Fruit fly (Drosophila melanogaster) whole organism, embryonic: Measurements from ENCODE around the gene Lgr1.

Experiments used
- B-H1 ChIP-seq: fragments of 200-800 bp; sonication (Bioruptor generic); IDR thresholded peaks from 3 replicates; pipeline ENCODE4 v1.3.6; 2022; ENCODE audit warnings: missing biosample characterization, missing genetic modification characterization
- CG10654 ChIP-seq: fragments of 200-800 bp; sonication (Bioruptor generic); optimal IDR thresholded peaks from 2 replicates; lab custom pipeline; 2016; ENCODE audit warnings: missing biosample characterization, missing genetic modification characterization
- CG12071 ChIP-seq: fragments of 200-800 bp; sonication (Bioruptor generic); optimal IDR thresholded peaks from 3 replicates; lab custom pipeline; 2018; ENCODE audit warnings: missing biosample characterization, mild to moderate bottlenecking, missing genetic modification characterization
- CG12659 ChIP-seq: fragments of 200-800 bp; sonication (Bioruptor generic); optimal IDR thresholded peaks from 3 replicates; lab custom pipeline; 2017; ENCODE audit warnings: mild to moderate bottlenecking, missing biosample characterization, missing genetic modification reagents, missing genetic modification characterization
- CG15073 ChIP-seq: fragments of 200-800 bp; sonication (Bioruptor generic); optimal IDR thresholded peaks from 2 replicates; lab custom pipeline; 2016; ENCODE audit warnings: missing biosample characterization, missing genetic modification characterization
- CG1647 ChIP-seq: fragments of 200-800 bp; sonication (Bioruptor generic); optimal IDR thresholded peaks from 3 replicates; lab custom pipeline; 2016; ENCODE audit warnings: missing biosample characterization, missing genetic modification characterization
- CG17186 ChIP-seq: fragments of 200-800 bp; sonication (Bioruptor generic); optimal IDR thresholded peaks from 3 replicates; lab custom pipeline; 2017; ENCODE audit warnings: missing biosample characterization, missing genetic modification reagents, missing genetic modification characterization
- CG18476 ChIP-seq: fragments of 200-800 bp; sonication (Bioruptor generic); optimal IDR thresholded peaks from 2 replicates; lab custom pipeline; 2016; ENCODE audit warnings: missing biosample characterization, mild to moderate bottlenecking, missing genetic modification characterization
- CG2199 ChIP-seq: fragments of 200-800 bp; sonication (Bioruptor generic); IDR thresholded peaks from 3 replicates; pipeline ENCODE4 v1.3.6; 2022; ENCODE audit warnings: missing biosample characterization, missing genetic modification characterization
- CG2202 ChIP-seq: fragments of 200-800 bp; sonication (Bioruptor generic); optimal IDR thresholded peaks from 2 replicates; lab custom pipeline; 2018; ENCODE audit warnings: missing biosample characterization, mild to moderate bottlenecking, missing genetic modification characterization
- CG2889 ChIP-seq: fragments of 200-800 bp; sonication (Bioruptor generic); IDR thresholded peaks from 3 replicates; pipeline ENCODE4 v1.3.6; 2022; ENCODE audit warnings: missing biosample characterization, missing genetic modification characterization
- CG32532 ChIP-seq: fragments of 200-800 bp; sonication (Bioruptor generic); IDR thresholded peaks from 2 replicates; pipeline ENCODE4 v1.3.6; 2022; ENCODE audit warnings: missing biosample characterization, missing genetic modification characterization
- CG3726 ChIP-seq: fragments of 200-800 bp; sonication (Bioruptor generic); IDR thresholded peaks from 3 replicates; pipeline ENCODE4, ENCODE4 v1.3.6; 2022; ENCODE audit warnings: missing biosample characterization, missing genetic modification characterization
- CG4360 ChIP-seq: fragments of 200-800 bp; sonication (Bioruptor generic); IDR thresholded peaks from 2 replicates; pipeline ENCODE4 v1.3.6; 2022; ENCODE audit warnings: missing biosample characterization, missing genetic modification characterization
- CG4730 ChIP-seq: fragments of 200-800 bp; sonication (Bioruptor generic); IDR thresholded peaks from 2 replicates; pipeline ENCODE4 v1.3.6; 2022; ENCODE audit warnings: missing biosample characterization, missing genetic modification characterization
- CG6254 ChIP-seq: fragments of 200-800 bp; sonication (Bioruptor generic); optimal IDR thresholded peaks from 3 replicates; lab custom pipeline; 2017; ENCODE audit warnings: mild to moderate bottlenecking, missing biosample characterization, missing genetic modification reagents, missing genetic modification characterization
- CG9797 ChIP-seq: fragments of 200-800 bp; sonication (Bioruptor generic); optimal IDR thresholded peaks from 3 replicates; lab custom pipeline; 2018; ENCODE audit warnings: missing biosample characterization, mild to moderate bottlenecking, missing genetic modification characterization
- CkIIα-i1 ChIP-seq: fragments of 200-800 bp; sonication (Bioruptor generic); IDR thresholded peaks from 2 replicates; pipeline ENCODE4 v1.3.6; 2022; ENCODE audit warnings: missing biosample characterization, missing genetic modification characterization
- Dp ChIP-seq: fragments of 200-800 bp; sonication (Bioruptor generic); optimal IDR thresholded peaks from 2 replicates; lab custom pipeline; 2018; ENCODE audit warnings: missing biosample characterization, mild to moderate bottlenecking, missing genetic modification characterization, moderate library complexity
- Ets65A ChIP-seq: fragments of 200-800 bp; sonication (Bioruptor generic); peaks from one replicate; lab custom pipeline; 2016; ENCODE audit warnings: missing biosample characterization, missing genetic modification characterization
- Gsc ChIP-seq: fragments of 200-800 bp; sonication (Bioruptor generic); IDR thresholded peaks from 2 replicates; pipeline ENCODE4 v1.3.6; 2022; ENCODE audit warnings: missing biosample characterization, missing genetic modification characterization
- HLHmδ ChIP-seq: fragments of 200-800 bp; sonication (Bioruptor generic); optimal IDR thresholded peaks from 2 replicates; lab custom pipeline; 2018; ENCODE audit warnings: missing biosample characterization, mild to moderate bottlenecking, missing genetic modification characterization, moderate library complexity
- Hmr ChIP-seq: fragments of 200-800 bp; sonication (Bioruptor generic); optimal IDR thresholded peaks from 3 replicates; lab custom pipeline; 2017; ENCODE audit warnings: mild to moderate bottlenecking, missing biosample characterization, missing genetic modification reagents, missing genetic modification characterization
- NFAT ChIP-seq: fragments of 200-800 bp; sonication (Bioruptor generic); IDR thresholded peaks from 2 replicates; pipeline ENCODE4 v1.3.6; 2022; ENCODE audit warnings: missing biosample characterization, missing genetic modification characterization
- Oli ChIP-seq: fragments of 200-800 bp; sonication (Bioruptor generic); optimal IDR thresholded peaks from 2 replicates; lab custom pipeline; 2018; ENCODE audit warnings: missing biosample characterization, mild to moderate bottlenecking, missing genetic modification characterization, moderate library complexity
- Pdp1 ChIP-seq, 2 experiments: fragments of 200-800 bp; sonication (Bioruptor generic); optimal IDR thresholded peaks; 3 replicates each; lab custom pipeline; 2016; ENCODE audit warnings: missing biosample characterization in 2 of 2, missing genetic modification characterization in 2 of 2, mild to moderate bottlenecking in 1 of 2, moderate library complexity in 1 of 2
- Scr ChIP-seq: fragments of 200-800 bp; sonication (Bioruptor generic); IDR thresholded peaks from 2 replicates; pipeline ENCODE4 v1.3.6; 2022; ENCODE audit warnings: missing biosample characterization, missing genetic modification characterization; ENCODE audit not compliant: partially characterized antibody
- Six4 ChIP-seq: fragments of 200-800 bp; sonication (Bioruptor generic); optimal IDR thresholded peaks from 2 replicates; lab custom pipeline; 2016; ENCODE audit warnings: missing biosample characterization, missing genetic modification characterization
- Stat92E ChIP-seq, 3 experiments: fragments of >200 bp in 2 of 3; fragments of 200-800 bp in 1 of 3; sonication (Bioruptor generic) in 1 of 3; optimal IDR thresholded peaks; 2 replicates each; lab custom pipeline; 2017 to 2019; ENCODE audit warnings: missing biosample characterization in 3 of 3, missing genetic modification characterization in 3 of 3, mild to moderate bottlenecking in 1 of 3, moderate library complexity in 1 of 3
- ash1 ChIP-seq: fragments of 200-800 bp; sonication (Bioruptor generic); optimal IDR thresholded peaks from 2 replicates; lab custom pipeline; 2018; ENCODE audit warnings: missing biosample characterization, mild to moderate bottlenecking, missing genetic modification characterization
- ato ChIP-seq: fragments of 200-800 bp; sonication (Bioruptor generic); IDR thresholded peaks from 2 replicates; pipeline ENCODE4 v1.3.6; 2022; ENCODE audit warnings: missing biosample characterization, missing genetic modification characterization; ENCODE audit not compliant: partially characterized antibody
- bsh ChIP-seq, 2 experiments: fragments of 200-800 bp; sonication (Bioruptor generic); optimal IDR thresholded peaks; 2 replicates each; lab custom pipeline; 2017 to 2018; ENCODE audit warnings: mild to moderate bottlenecking in 2 of 2, missing biosample characterization in 2 of 2, missing genetic modification characterization in 2 of 2, moderate library complexity in 1 of 2
- btn ChIP-seq: fragments of 200-800 bp; sonication (Bioruptor generic); optimal IDR thresholded peaks from 2 replicates; lab custom pipeline; 2016; ENCODE audit warnings: missing biosample characterization, missing genetic modification characterization
- dmrt11E ChIP-seq: fragments of 200-800 bp; sonication (Bioruptor generic); optimal IDR thresholded peaks from 3 replicates; lab custom pipeline; 2018; ENCODE audit warnings: missing biosample characterization, mild to moderate bottlenecking, missing genetic modification characterization, moderate library complexity
- grn ChIP-seq: fragments of 200-800 bp; sonication (Bioruptor generic); optimal IDR thresholded peaks from 3 replicates; lab custom pipeline; 2017; ENCODE audit warnings: missing biosample characterization, missing genetic modification characterization
- hb ChIP-seq: fragments of 200-800 bp; sonication (Bioruptor generic); IDR thresholded peaks from 3 replicates; pipeline ENCODE4 v1.3.6; 2022; ENCODE audit warnings: missing biosample characterization, missing genetic modification characterization; ENCODE audit not compliant: partially characterized antibody
- hbn ChIP-seq: fragments of 200-800 bp; sonication (Bioruptor generic); IDR thresholded peaks from 2 replicates; pipeline ENCODE4 v1.3.6; 2022; ENCODE audit warnings: missing biosample characterization, missing genetic modification characterization; ENCODE audit not compliant: partially characterized antibody
- ind ChIP-seq: fragments of 200-800 bp; sonication (Bioruptor generic); optimal IDR thresholded peaks from 3 replicates; lab custom pipeline; 2016; ENCODE audit warnings: missing biosample characterization, missing genetic modification characterization
- insv ChIP-seq, 2 experiments: fragments of 200-800 bp; sonication (Bioruptor generic); optimal IDR thresholded peaks; 3 replicates each; lab custom pipeline; 2016 to 2018; ENCODE audit warnings: missing biosample characterization in 2 of 2, missing genetic modification characterization in 2 of 2
- jing ChIP-seq: fragments of 200-800 bp; sonication (Bioruptor generic); optimal IDR thresholded peaks from 2 replicates; lab custom pipeline; 2018; ENCODE audit warnings: missing biosample characterization, mild to moderate bottlenecking, missing genetic modification characterization
- kah ChIP-seq: fragments of 200-800 bp; sonication (Bioruptor generic); optimal IDR thresholded peaks from 2 replicates; lab custom pipeline; 2018; ENCODE audit warnings: missing biosample characterization, mild to moderate bottlenecking, missing genetic modification characterization
- lbe ChIP-seq: fragments of 200-800 bp; sonication (Bioruptor generic); optimal IDR thresholded peaks from 2 replicates; lab custom pipeline; 2016; ENCODE audit warnings: missing biosample characterization, mild to moderate bottlenecking, missing genetic modification characterization
- nmo ChIP-seq: fragments of 200-800 bp; sonication (Bioruptor generic); optimal IDR thresholded peaks from 2 replicates; lab custom pipeline; 2018; ENCODE audit warnings: missing biosample characterization, mild to moderate bottlenecking, missing genetic modification characterization, moderate library complexity
- sens-2 ChIP-seq: fragments of 200-800 bp; sonication (Bioruptor generic); IDR thresholded peaks from 2 replicates; pipeline ENCODE4 v1.3.6; 2022; ENCODE audit warnings: missing biosample characterization, missing genetic modification characterization
- slbo ChIP-seq: fragments of 200-800 bp; sonication (Bioruptor generic); IDR thresholded peaks from 2 replicates; pipeline ENCODE4 v1.3.6; 2022; ENCODE audit warnings: missing biosample characterization, missing genetic modification characterization
- sob ChIP-seq: fragments of 200-800 bp; sonication (Bioruptor generic); IDR thresholded peaks from 2 replicates; pipeline ENCODE4 v1.3.6; 2022; ENCODE audit warnings: missing biosample characterization, missing genetic modification characterization
- sug ChIP-seq: fragments of 200-800 bp; optimal IDR thresholded peaks from 2 replicates; lab custom pipeline; 2019; ENCODE audit warnings: missing biosample characterization, mild to moderate bottlenecking, missing genetic modification characterization, moderate library complexity
- wek ChIP-seq: fragments of 200-800 bp; sonication (Bioruptor generic); optimal IDR thresholded peaks from 3 replicates; lab custom pipeline; 2018; ENCODE audit warnings: missing biosample characterization, mild to moderate bottlenecking, missing genetic modification characterization, moderate library complexity

Lgr1 gene

DNA sequence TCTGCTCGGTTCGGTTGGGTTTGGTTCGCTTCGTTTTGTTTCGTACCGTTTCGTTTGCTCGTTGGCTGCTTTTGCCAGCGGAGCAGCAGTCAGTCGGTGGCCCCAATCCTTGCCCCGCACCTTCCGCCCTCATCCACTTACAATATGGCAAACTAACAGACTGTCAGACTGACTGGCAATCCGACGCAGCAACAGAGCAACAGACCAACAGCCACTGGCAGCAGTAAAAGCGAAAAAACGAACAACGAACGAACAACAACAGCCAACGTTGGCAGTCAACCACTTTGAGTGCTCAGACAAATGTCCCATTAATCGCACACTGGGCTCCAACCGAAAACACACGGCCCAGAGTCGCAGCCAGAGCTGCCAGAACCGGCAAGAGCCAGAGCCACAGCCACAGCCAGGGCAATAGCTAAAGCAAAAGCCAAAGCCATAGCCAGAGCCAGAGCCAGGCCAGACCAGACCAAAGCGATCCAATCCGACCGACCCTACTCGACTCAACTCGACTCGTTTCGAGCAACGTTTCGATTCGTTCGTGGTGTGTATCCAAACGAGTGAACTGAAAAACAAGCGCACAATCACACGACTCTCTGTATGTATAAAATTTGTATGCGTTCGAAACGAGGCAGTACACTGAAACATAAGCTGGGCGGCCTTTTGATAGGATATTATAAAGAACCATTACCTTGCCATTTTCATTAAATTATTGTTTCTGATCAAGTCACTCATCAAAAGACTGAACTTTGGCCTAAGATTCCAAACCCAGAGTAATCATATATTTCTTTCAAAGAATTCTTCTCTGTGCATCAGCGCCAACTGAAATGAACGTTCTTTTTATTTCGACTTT lies 21.7 kb upstream of the Lgr1 start (continued):
- TF ChIP-seq Six4 (peak; percentile 99), Scr (no peak), sug (tag; lab: Kevin White, UChicago) (peak; percentile 88), HLHmδ (GFP tag; lab: Kevin White, UChicago) (no peak), CG15073 (GFP tag; lab: Kevin White, UChicago) (peak; percentile 91), B-H1 (GFP tag; lab: Robert Waterston, UW) (peak; percentile 99), CG2199 (GFP tag; lab: Robert Waterston, UW) (peak; percentile 99), CG18476 (peak; percentile 98), CG2889 (GFP tag; lab: Robert Waterston, UW) (peak; percentile 99), CG1647 (GFP tag; lab: Kevin White, UChicago) (peak; percentile 99), sens-2 (GFP tag; lab: Robert Waterston, UW) (peak; percentile 98), CG12071 (GFP tag; lab: Kevin White, UChicago) (peak; percentile 99), nmo (GFP tag; lab: Kevin White, UChicago) (peak; percentile 99), lbe (GFP tag; lab: Kevin White, UChicago) (peak; percentile 99), grn (peak; percentile 95), hb (GFP tag; lab: Robert Waterston, UW) (no peak), ind (GFP tag; lab: Kevin White, UChicago) (peak; percentile 99), CG10654 (GFP tag; lab: Kevin White, UChicago) (peak; percentile 99), CG2202 (tag; lab: Kevin White, UChicago) (peak; percentile 98), CG9797 (GFP tag; lab: Kevin White, UChicago) (peak; percentile 59), Ets65A (peak; percentile 100), insv (GFP tag; optimal IDR thresholded peaks at IDR 0.05; lab: Kevin White, UChicago) (peak; percentile 68 to 72), ato (no peak), jing (GFP tag; lab: Kevin White, UChicago) (peak; percentile 99), Gsc (GFP tag; lab: Robert Waterston, UW) (peak; percentile 97), Hmr (peak; percentile 99), CG12659 (GFP tag; lab: Kevin White, UChicago) (peak; percentile 99), CG17186 (GFP tag; lab: Kevin White, UChicago) (peak; percentile 92), sob (GFP tag; lab: Robert Waterston, UW) (peak; percentile 99), ash1 (GFP tag; lab: Kevin White, UChicago) (peak; percentile 80), CG32532 (GFP tag; lab: Robert Waterston, UW) (peak; percentile 99), CG6254 (peak; percentile 98), CG4360 (GFP tag; lab: Robert Waterston, UW) (peak; percentile 90), bsh (GFP tag; optimal IDR thresholded peaks at IDR 0.05; lab: Kevin White, UChicago) (peak; percentile 99 to 100), dmrt11E (tag; lab: Kevin White, UChicago) (peak; percentile 98), kah (peak; percentile 90), Dp (GFP tag; lab: Kevin White, UChicago) (peak; percentile 31), CG3726 (peak; percentile 99), CG4730 (peak; percentile 99), NFAT (peak; percentile 99), hbn (GFP tag; lab: Robert Waterston, UW) (no peak), Stat92E (GFP tag; optimal IDR thresholded peaks at IDR 0.05; lab: Kevin White, UChicago) (peak in 1 of 3 experiments; percentile 96), slbo (GFP tag; lab: Robert Waterston, UW) (peak; percentile 99), CkIIα-i1 (peak; percentile 96), Pdp1 (GFP tag; optimal IDR thresholded peaks at IDR 0.05; lab: Kevin White, UChicago) (peak; percentile 98 to 99), wek (peak; percentile 92), btn (GFP tag; lab: Kevin White, UChicago) (peak; percentile 98), Oli (tag; lab: Kevin White, UChicago) (peak; percentile 99)
